Worm (Caenorhabditis elegans) whole organism, young adult: Measurements from ENCODE around the gene Y73B6BL.12.

ENCODE experiments used
- C17E4.6 ChIP-seq: fragments of 200-800 bp; sonication (Bioruptor generic); IDR thresholded peaks from 2 replicates; pipeline ENCODE4 v1.3.6; 2022; ENCODE audit warnings: missing genetic modification reagents, missing genetic modification characterization, missing compliant biosample characterization
- F22D6.2 ChIP-seq: sonication (generic microtip); optimal IDR thresholded peaks from 2 replicates; lab custom pipeline; 2016; ENCODE audit warnings: mild to moderate bottlenecking, missing genetic modification characterization, missing compliant biosample characterization
- F33H1.4 ChIP-seq: fragments of 200-800 bp; sonication (Bioruptor generic); IDR thresholded peaks from 2 replicates; pipeline ENCODE4 v1.3.6; 2022; ENCODE audit warnings: missing genetic modification reagents, missing genetic modification characterization, missing compliant biosample characterization
- F52B5.7 ChIP-seq: sonication (generic microtip); optimal IDR thresholded peaks from 2 replicates; lab custom pipeline; 2016; ENCODE audit warnings: mild to moderate bottlenecking, missing genetic modification characterization, missing compliant biosample characterization
- K12H6.12 ChIP-seq: fragments of 200-800 bp; sonication (Bioruptor generic); optimal IDR thresholded peaks from 2 replicates; lab custom pipeline; 2018; ENCODE audit warnings: mild to moderate bottlenecking, missing genetic modification characterization, missing compliant biosample characterization
- T07F8.4 ChIP-seq: sonication (generic microtip); optimal IDR thresholded peaks from 2 replicates; lab custom pipeline; 2016; ENCODE audit warnings: mild to moderate bottlenecking, missing genetic modification characterization, moderate library complexity, missing compliant biosample characterization
- T26A5.8 ChIP-seq: sonication (generic microtip); optimal IDR thresholded peaks from 2 replicates; lab custom pipeline; 2016; ENCODE audit warnings: missing genetic modification characterization, missing compliant biosample characterization
- Y53G8AR.9 ChIP-seq: fragments of 200-800 bp; sonication (Bioruptor generic); conservative IDR thresholded peaks from 2 replicates; pipeline ENCODE4 v1.3.6; 2022; ENCODE audit warnings: missing genetic modification reagents, missing genetic modification characterization, missing compliant biosample characterization
- Y67H2A.10 ChIP-seq: fragments of 200-800 bp; sonication (Bioruptor generic); conservative IDR thresholded peaks from 2 replicates; pipeline ENCODE4 v1.3.6; 2022; ENCODE audit warnings: missing genetic modification reagents, missing genetic modification characterization, missing compliant biosample characterization
- Y95B8A.8 ChIP-seq: fragments of 200-800 bp; sonication (Bioruptor generic); IDR thresholded peaks from 2 replicates; pipeline ENCODE4 v1.3.6; 2022; ENCODE audit warnings: missing genetic modification reagents, missing genetic modification characterization, missing compliant biosample characterization
- ZK185.1 ChIP-seq: sonication (generic microtip); optimal IDR thresholded peaks from 2 replicates; lab custom pipeline; 2016; ENCODE audit warnings: mild to moderate bottlenecking, missing genetic modification characterization, missing compliant biosample characterization; ENCODE audit not compliant: poor library complexity, severe bottlenecking
- akir-1 ChIP-seq: fragments of 200-800 bp; sonication (Bioruptor generic); optimal IDR thresholded peaks from 2 replicates; lab custom pipeline; 2018; ENCODE audit warnings: mild to moderate bottlenecking, missing genetic modification characterization, moderate library complexity, missing compliant biosample characterization
- atf-7 ChIP-seq: sonication (generic microtip); optimal IDR thresholded peaks from 2 replicates; lab custom pipeline; 2017; ENCODE audit warnings: mild to moderate bottlenecking, missing genetic modification characterization, missing compliant biosample characterization
- athp-1 ChIP-seq: sonication (generic microtip); optimal IDR thresholded peaks from 2 replicates; lab custom pipeline; 2017; ENCODE audit warnings: mild to moderate bottlenecking, missing genetic modification characterization, missing compliant biosample characterization
- attf-6 ChIP-seq: fragments of 200-800 bp; sonication (Bioruptor generic); IDR thresholded peaks from 2 replicates; pipeline ENCODE4 v1.3.6; 2022; ENCODE audit warnings: missing genetic modification reagents, missing genetic modification characterization, missing compliant biosample characterization
- ceh-100 ChIP-seq: fragments of 200-800 bp; sonication (Bioruptor generic); IDR thresholded peaks from 2 replicates; pipeline ENCODE4 v1.3.6; 2022; ENCODE audit warnings: missing genetic modification reagents, missing genetic modification characterization, missing compliant biosample characterization
- ceh-40 ChIP-seq: fragments of 200-800 bp; sonication (Bioruptor generic); IDR thresholded peaks from 2 replicates; pipeline ENCODE4 v1.3.6; 2022; ENCODE audit warnings: missing genetic modification characterization, missing compliant biosample characterization
- ceh-58 ChIP-seq: fragments of 200-800 bp; sonication (Bioruptor generic); IDR thresholded peaks from 2 replicates; pipeline ENCODE4 v1.3.6; 2022; ENCODE audit warnings: missing genetic modification characterization, missing compliant biosample characterization
- ceh-79 ChIP-seq: sonication (generic microtip); optimal IDR thresholded peaks from 2 replicates; lab custom pipeline; 2017; ENCODE audit warnings: mild to moderate bottlenecking, missing genetic modification characterization, missing compliant biosample characterization
- chd-7 ChIP-seq: sonication (generic microtip); optimal IDR thresholded peaks from 2 replicates; lab custom pipeline; 2016; ENCODE audit warnings: mild to moderate bottlenecking, missing genetic modification characterization, moderate library complexity, missing compliant biosample characterization
- dpff-1 ChIP-seq: sonication (generic microtip); optimal IDR thresholded peaks from 2 replicates; lab custom pipeline; 2017; ENCODE audit warnings: mild to moderate bottlenecking, missing genetic modification characterization, missing compliant biosample characterization
- dpl-1 ChIP-seq: fragments of 150-350 bp; optimal IDR thresholded peaks from 2 replicates; lab custom pipeline; 2014; ENCODE audit warnings: missing biosample characterization, missing genetic modification reagents, missing genetic modification characterization
- egl-18 ChIP-seq: fragments of 200-800 bp; sonication (Bioruptor generic); IDR thresholded peaks from 2 replicates; pipeline ENCODE4 v1.3.6; 2022; ENCODE audit warnings: missing genetic modification reagents, missing genetic modification characterization, missing compliant biosample characterization
- ekl-4 ChIP-seq: fragments of 200-800 bp; sonication (Bioruptor generic); IDR thresholded peaks from 2 replicates; pipeline ENCODE4 v1.3.6; 2022; ENCODE audit warnings: missing genetic modification reagents, missing genetic modification characterization, missing compliant biosample characterization
- fkh-3 ChIP-seq: sonication (generic microtip); optimal IDR thresholded peaks from 2 replicates; lab custom pipeline; 2016; ENCODE audit warnings: mild to moderate bottlenecking, missing genetic modification characterization, missing compliant biosample characterization
- hlh-26 ChIP-seq: fragments of 200-800 bp; sonication (Bioruptor generic); conservative IDR thresholded peaks from 2 replicates; pipeline ENCODE4 v1.3.6; 2022; ENCODE audit warnings: missing genetic modification reagents, missing genetic modification characterization, missing compliant biosample characterization
- hmg-20 ChIP-seq: fragments of 200-800 bp; sonication (Bioruptor generic); IDR thresholded peaks from 2 replicates; pipeline ENCODE4 v1.3.6; 2022; ENCODE audit warnings: missing genetic modification reagents, missing genetic modification characterization, missing compliant biosample characterization
- hrde-1 ChIP-seq: sonication (generic microtip); optimal IDR thresholded peaks from 2 replicates; lab custom pipeline; 2016; ENCODE audit warnings: missing genetic modification characterization, mild to moderate bottlenecking, missing compliant biosample characterization, moderate library complexity, missing genotype, missing genetic modification reagents, borderline replicate concordance
- let-607 ChIP-seq, 2 experiments: fragments of 200-800 bp in 1 of 2; sonication (Bioruptor generic) in 1 of 2; sonication (generic microtip) in 1 of 2; optimal IDR thresholded peaks; 2 replicates each; lab custom pipeline; 2016 to 2018; ENCODE audit warnings: mild to moderate bottlenecking in 2 of 2, missing compliant biosample characterization in 2 of 2, missing genetic modification characterization in 2 of 2, moderate library complexity in 2 of 2, missing genotype in 1 of 2
- lsl-1 ChIP-seq: fragments of 200-800 bp; sonication (Bioruptor generic); optimal IDR thresholded peaks from 2 replicates; lab custom pipeline; 2018; ENCODE audit warnings: mild to moderate bottlenecking, missing genetic modification characterization, moderate library complexity, missing compliant biosample characterization
- mes-4 ChIP-seq: sonication (generic microtip); optimal IDR thresholded peaks from 2 replicates; lab custom pipeline; 2016; ENCODE audit warnings: missing genotype, missing genetic modification characterization, missing compliant biosample characterization
- mxl-1 ChIP-seq: sonication (generic microtip); optimal IDR thresholded peaks from 2 replicates; lab custom pipeline; 2016; ENCODE audit warnings: missing genetic modification characterization, missing compliant biosample characterization
- nfyb-1 ChIP-seq: fragments of 200-800 bp; sonication (Bioruptor generic); IDR thresholded peaks from 2 replicates; pipeline ENCODE4 v1.3.6; 2022; ENCODE audit warnings: missing genetic modification reagents, missing genetic modification characterization, missing compliant biosample characterization
- nhr-90 ChIP-seq: sonication (generic microtip); optimal IDR thresholded peaks from 2 replicates; lab custom pipeline; 2016; ENCODE audit warnings: missing genotype, mild to moderate bottlenecking, missing genetic modification characterization, missing compliant biosample characterization
- pha-4 ChIP-seq: fragments of 150-350 bp; sonication (generic microtip); optimal IDR thresholded peaks from 2 replicates; lab custom pipeline; 2014; ENCODE audit warnings: missing biosample characterization, missing genetic modification reagents, missing genetic modification characterization
- rcor-1 ChIP-seq: fragments of 200-800 bp; sonication (Bioruptor generic); IDR thresholded peaks from 2 replicates; pipeline ENCODE4 v1.3.6; 2022; ENCODE audit warnings: missing genetic modification reagents, missing genetic modification characterization, missing compliant biosample characterization
- rpc-1 ChIP-seq, 2 experiments: fragments of 150-350 bp in 1 of 2; sonication (generic microtip) in 1 of 2; optimal IDR thresholded peaks; 2 replicates each; lab custom pipeline; 2014 to 2018; ENCODE audit warnings: missing biosample characterization in 1 of 2, missing genetic modification characterization in 1 of 2, missing genetic modification reagents in 1 of 2, missing genotype in 1 of 2
- sea-2 ChIP-seq: fragments of 200-800 bp; sonication (Bioruptor generic); IDR thresholded peaks from 2 replicates; pipeline ENCODE4 v1.3.6; 2022; ENCODE audit warnings: missing genetic modification characterization, missing compliant biosample characterization
- snpc-3.4 ChIP-seq: sonication (generic microtip); optimal IDR thresholded peaks from 2 replicates; lab custom pipeline; 2017; ENCODE audit warnings: missing genetic modification characterization, mild to moderate bottlenecking, missing compliant biosample characterization, antibody characterized with exemption, moderate library complexity, missing genotype, missing genetic modification reagents
- somi-1 ChIP-seq: fragments of 200-800 bp; sonication (Bioruptor generic); optimal IDR thresholded peaks from 2 replicates; lab custom pipeline; 2018; ENCODE audit warnings: mild to moderate bottlenecking, missing genetic modification characterization, missing compliant biosample characterization
- sptf-2 ChIP-seq: fragments of 200-800 bp; sonication (Bioruptor generic); optimal IDR thresholded peaks from 2 replicates; lab custom pipeline; 2018; ENCODE audit warnings: mild to moderate bottlenecking, missing genetic modification characterization, missing compliant biosample characterization
- tbp1 ChIP-seq: fragments of 200-800 bp; sonication (Bioruptor generic); optimal IDR thresholded peaks from 2 replicates; lab custom pipeline; 2018; ENCODE audit warnings: mild to moderate bottlenecking, missing genetic modification characterization, missing compliant biosample characterization
- unc-62 ChIP-seq: fragments of 150-350 bp; optimal IDR thresholded peaks from 2 replicates; lab custom pipeline; 2014; ENCODE audit warnings: missing biosample characterization, missing genetic modification reagents, missing genetic modification characterization
- xnd-1 ChIP-seq: sonication (generic microtip); optimal IDR thresholded peaks from 2 replicates; lab custom pipeline; 2016; ENCODE audit warnings: missing genotype, missing genetic modification reagents, missing genetic modification characterization, missing compliant biosample characterization
- zfh-2 ChIP-seq: fragments of 200-800 bp; sonication (Bioruptor generic); conservative IDR thresholded peaks from 2 replicates; pipeline ENCODE4 v1.3.6; 2022; ENCODE audit warnings: missing genetic modification reagents, missing genetic modification characterization, missing compliant biosample characterization
- zim-3 ChIP-seq: sonication (generic microtip); optimal IDR thresholded peaks from 2 replicates; lab custom pipeline; 2017; ENCODE audit warnings: mild to moderate bottlenecking, missing genetic modification characterization, moderate library complexity, missing compliant biosample characterization
- ztf-25 ChIP-seq: fragments of 200-800 bp; sonication (Bioruptor generic); IDR thresholded peaks from 2 replicates; pipeline ENCODE4 v1.3.6; 2022; ENCODE audit warnings: missing genetic modification reagents, missing genetic modification characterization, missing compliant biosample characterization
- ztf-26 ChIP-seq: sonication (generic microtip); optimal IDR thresholded peaks from 2 replicates; lab custom pipeline; 2017; ENCODE audit warnings: missing genetic modification characterization, missing compliant biosample characterization
- ztf-3 ChIP-seq: fragments of 200-800 bp; sonication (Bioruptor generic); optimal IDR thresholded peaks from 2 replicates; lab custom pipeline; 2018; ENCODE audit warnings: mild to moderate bottlenecking, missing genetic modification characterization, missing compliant biosample characterization

Gene Y73B6BL.12

DNA sequence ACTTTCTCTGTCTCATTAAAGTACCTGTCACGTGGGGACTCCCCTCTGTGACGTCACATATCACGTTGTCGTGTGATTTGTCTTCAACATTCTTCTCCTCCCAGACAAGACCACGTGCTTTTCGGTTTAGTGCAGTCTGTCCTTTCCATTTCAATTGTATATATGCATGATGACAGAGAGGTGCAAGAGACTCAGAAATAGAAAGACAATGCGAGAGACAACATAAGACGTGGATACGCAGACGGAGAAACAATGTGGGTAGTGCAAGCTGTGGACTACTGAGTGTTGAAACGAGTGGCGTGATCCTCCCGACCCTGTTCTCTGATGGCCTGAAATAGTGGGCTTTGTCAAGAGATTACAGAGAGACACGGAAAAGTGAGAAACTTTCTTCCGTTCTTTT, 19.5 kb upstream of the Y73B6BL.12 start (continued):
- peak; percentile 85 for TF ChIP-seq Y53G8AR.9 (GFP tag; lab: Robert Waterston, UW)
- TF ChIP-seq let-607 (tag; optimal IDR thresholded peaks at IDR 0.05; lab: Kevin White, UChicago): peak; percentile 73 to 90
- peak; percentile 89 for TF ChIP-seq ekl-4
- peak; percentile 92 for TF ChIP-seq akir-1
- peak; percentile 69 for TF ChIP-seq tbp1 (GFP tag; lab: Kevin White, UChicago)
- peak; percentile 99 for TF ChIP-seq somi-1 (GFP tag; lab: Kevin White, UChicago)
- TF ChIP-seq hmg-20 (GFP tag; lab: Robert Waterston, UW): peak; percentile 46; the same call in 1 of the 2 replicates
- peak; percentile 97 for TF ChIP-seq chd-7 (tag; lab: Kevin White, UChicago)
- TF ChIP-seq mes-4 (tag; lab: Kevin White, UChicago): no peak
- TF ChIP-seq dpl-1 (GFP tag; lab: Kevin White, UChicago): peak; percentile 16
- no peak for TF ChIP-seq ztf-25 (GFP tag; lab: Robert Waterston, UW)
- peak; percentile 78 for TF ChIP-seq nhr-90 (tag; lab: Kevin White, UChicago)
- TF ChIP-seq Y95B8A.8 (GFP tag; lab: Robert Waterston, UW): peak; percentile 77; the same call in 1 of the 2 replicates
- TF ChIP-seq hrde-1 (tag; lab: Kevin White, UChicago): no peak
- no peak for TF ChIP-seq hlh-26 (GFP tag; lab: Robert Waterston, UW)
- TF ChIP-seq mxl-1 (tag; lab: Kevin White, UChicago): no peak
- peak; percentile 81 for TF ChIP-seq ztf-3 (GFP tag; lab: Kevin White, UChicago)
- peak; percentile 72 for TF ChIP-seq ZK185.1
- TF ChIP-seq nfyb-1 (GFP tag; lab: Robert Waterston, UW): peak; percentile 91
- TF ChIP-seq zim-3 (tag; lab: Kevin White, UChicago): peak; percentile 21
- peak; percentile 45 for TF ChIP-seq ceh-100 (GFP tag; lab: Robert Waterston, UW)
- no peak for TF ChIP-seq snpc-3.4 (tag; lab: Kevin White, UChicago)
- TF ChIP-seq ceh-58 (GFP tag; lab: Robert Waterston, UW): no peak
- TF ChIP-seq C17E4.6: no peak
- TF ChIP-seq F52B5.7 (tag; lab: Kevin White, UChicago): peak; percentile 58
- TF ChIP-seq F33H1.4: peak; percentile 56
- TF ChIP-seq dpff-1 (tag; lab: Kevin White, UChicago): peak; percentile 52
- no peak for TF ChIP-seq xnd-1 (tag; lab: Kevin White, UChicago)
- TF ChIP-seq rcor-1 (GFP tag; lab: Robert Waterston, UW): peak; percentile 55; the same call in 1 of the 2 replicates
- TF ChIP-seq T07F8.4 (tag; lab: Kevin White, UChicago): peak; percentile 21
- no peak for TF ChIP-seq Y67H2A.10 (GFP tag; lab: Robert Waterston, UW)
- peak; percentile 75 for TF ChIP-seq unc-62
- peak; percentile 17 for TF ChIP-seq ceh-79
- TF ChIP-seq rpc-1 (optimal IDR thresholded peaks at IDR 0.05; lab: Kevin White, UChicago): no peak
- no peak for TF ChIP-seq rpc-1 (tag; optimal IDR thresholded peaks at IDR 0.05; lab: Kevin White, UChicago)
- TF ChIP-seq K12H6.12 (tag; lab: Kevin White, UChicago): peak; percentile 90
- peak; percentile 41; the same call in 1 of the 2 replicates for TF ChIP-seq attf-6 (GFP tag; lab: Robert Waterston, UW)
- TF ChIP-seq ceh-40 (GFP tag; lab: Robert Waterston, UW): 0 out of 2 replicates have a peak, but pooled peaks have one; percentile 41
- TF ChIP-seq T26A5.8 (tag; lab: Kevin White, UChicago): no peak
- TF ChIP-seq egl-18 (GFP tag; lab: Robert Waterston, UW): no peak
- TF ChIP-seq sea-2: 0 out of 2 replicates have a peak, but pooled peaks have one; percentile 40
- peak; percentile 97 for TF ChIP-seq atf-7 (tag; lab: Kevin White, UChicago)
- peak; percentile 87 for TF ChIP-seq F22D6.2 (tag; lab: Kevin White, UChicago)
- no peak for TF ChIP-seq pha-4
- peak; percentile 96 for TF ChIP-seq ztf-26
- TF ChIP-seq sptf-2 (GFP tag; lab: Kevin White, UChicago): peak; percentile 5
- peak; percentile 87 for TF ChIP-seq zfh-2 (GFP tag; lab: Robert Waterston, UW)
- peak; percentile 70 for TF ChIP-seq athp-1 (tag; lab: Kevin White, UChicago)
- no peak for TF ChIP-seq fkh-3 (tag; lab: Kevin White, UChicago)
- TF ChIP-seq lsl-1 (GFP tag; lab: Kevin White, UChicago): no peak
